Fruit fly (Drosophila melanogaster) whole organism, embryonic: ENCODE results near the gene Gpdh1.
A peak's percentile ranks its signal among the peaks of the same experiment; 100 is the strongest.

ENCODE experiments used
- Atf3 ChIP-seq: fragments of 200-800 bp; sonication (Bioruptor generic); optimal IDR thresholded peaks from 3 replicates; lab custom pipeline; 2016; ENCODE audit warnings: missing biosample characterization, missing genetic modification characterization
- CG10274 ChIP-seq: fragments of 200-800 bp; sonication (Bioruptor generic); optimal IDR thresholded peaks from 3 replicates; lab custom pipeline; 2017; ENCODE audit warnings: missing biosample characterization, mild to moderate bottlenecking, missing genetic modification characterization
- CG13123 ChIP-seq: fragments of 200-800 bp; sonication (Bioruptor generic); optimal IDR thresholded peaks from 2 replicates; lab custom pipeline; 2016; ENCODE audit warnings: missing biosample characterization, missing genetic modification characterization
- CG13894 ChIP-seq: fragments of 200-800 bp; sonication (Bioruptor generic); optimal IDR thresholded peaks from 3 replicates; lab custom pipeline; 2018; ENCODE audit warnings: missing biosample characterization, mild to moderate bottlenecking, missing genetic modification characterization, moderate library complexity
- CG14441 ChIP-seq: fragments of 200-800 bp; sonication (Bioruptor generic); IDR thresholded peaks from 2 replicates; pipeline ENCODE4 v1.3.6; 2022; ENCODE audit warnings: missing biosample characterization, missing genetic modification characterization
- CG1529 ChIP-seq: fragments of 200-800 bp; sonication (Bioruptor generic); optimal IDR thresholded peaks from 3 replicates; lab custom pipeline; 2018; ENCODE audit warnings: missing biosample characterization, missing genetic modification characterization
- CG15601 ChIP-seq: fragments of 200-800 bp; sonication (Bioruptor generic); optimal IDR thresholded peaks from 3 replicates; lab custom pipeline; 2019; ENCODE audit warnings: missing biosample characterization, mild to moderate bottlenecking, missing genetic modification characterization, moderate library complexity
- CG31224 ChIP-seq: fragments of 200-800 bp; sonication (Bioruptor generic); IDR thresholded peaks from 2 replicates; pipeline ENCODE4 v1.3.6; 2022; ENCODE audit warnings: missing biosample characterization, missing genetic modification characterization
- CG4282 ChIP-seq: fragments of 200-800 bp; sonication (Bioruptor generic); optimal IDR thresholded peaks from 2 replicates; lab custom pipeline; 2016; ENCODE audit warnings: missing biosample characterization, missing genetic modification characterization
- D19B ChIP-seq: fragments of 200-800 bp; sonication (Bioruptor generic); optimal IDR thresholded peaks from 2 replicates; lab custom pipeline; 2017; ENCODE audit warnings: missing biosample characterization, mild to moderate bottlenecking, missing genetic modification characterization
- Dp ChIP-seq: fragments of 200-800 bp; sonication (Bioruptor generic); optimal IDR thresholded peaks from 2 replicates; lab custom pipeline; 2018; ENCODE audit warnings: missing biosample characterization, mild to moderate bottlenecking, missing genetic modification characterization, moderate library complexity
- E2f2 ChIP-seq: fragments of 200-800 bp; sonication (Bioruptor generic); IDR thresholded peaks from 2 replicates; pipeline ENCODE4 v1.3.6; 2022; ENCODE audit warnings: missing biosample characterization, missing genetic modification characterization
- Eip74EF ChIP-seq, 2 experiments: fragments of 200-800 bp in 1 of 2; fragments of >200 bp in 1 of 2; sonication (Bioruptor generic) in 1 of 2; optimal IDR thresholded peaks; 2 replicates each; lab custom pipeline; 2017 to 2019; ENCODE audit warnings: missing biosample characterization in 2 of 2, missing genetic modification characterization in 2 of 2, mild to moderate bottlenecking in 1 of 2, moderate library complexity in 1 of 2
- Hr3 ChIP-seq: fragments of 200-800 bp; sonication (Bioruptor generic); optimal IDR thresholded peaks from 3 replicates; lab custom pipeline; 2016; ENCODE audit warnings: missing biosample characterization, missing genetic modification characterization
- MBD-R2 ChIP-seq: fragments of 200-800 bp; sonication (Bioruptor generic); IDR thresholded peaks from 2 replicates; pipeline ENCODE4 v1.3.6; 2022; ENCODE audit warnings: missing biosample characterization, missing genetic modification characterization
- Med ChIP-seq: fragments of 200-800 bp; sonication (Bioruptor generic); peaks from one replicate; lab custom pipeline; 2016; ENCODE audit warnings: missing biosample characterization, missing genetic modification characterization, mild to moderate bottlenecking, inconsistent platforms, moderate library complexity
- Mrtf ChIP-seq: fragments of 200-800 bp; sonication (Bioruptor generic); IDR thresholded peaks from 3 replicates; pipeline ENCODE4 v1.3.6; 2022; ENCODE audit warnings: missing biosample characterization, missing genetic modification characterization
- cg ChIP-seq: fragments of 200-800 bp; sonication (Bioruptor generic); optimal IDR thresholded peaks from 3 replicates; lab custom pipeline; 2019; ENCODE audit warnings: missing biosample characterization, mild to moderate bottlenecking, missing genetic modification characterization, moderate library complexity
- chn ChIP-seq: fragments of 200-800 bp; sonication (Bioruptor generic); optimal IDR thresholded peaks from 2 replicates; lab custom pipeline; 2016; ENCODE audit warnings: missing biosample characterization, missing genetic modification characterization
- dm ChIP-seq: fragments of 200-800 bp; sonication (Bioruptor generic); optimal IDR thresholded peaks from 3 replicates; lab custom pipeline; 2016; ENCODE audit warnings: missing biosample characterization, missing genetic modification characterization
- ewg ChIP-seq: fragments of 200-800 bp; sonication (Bioruptor generic); optimal IDR thresholded peaks from 3 replicates; lab custom pipeline; 2017; ENCODE audit warnings: mild to moderate bottlenecking, missing biosample characterization, missing genetic modification reagents, missing genetic modification characterization
- fd96Cb ChIP-seq: fragments of 200-800 bp; sonication (Bioruptor generic); optimal IDR thresholded peaks from 2 replicates; lab custom pipeline; 2018; ENCODE audit warnings: missing biosample characterization, mild to moderate bottlenecking, missing genetic modification characterization, moderate library complexity
- gro ChIP-seq: fragments of 200-800 bp; sonication (Bioruptor generic); optimal IDR thresholded peaks from 2 replicates; lab custom pipeline; 2016; ENCODE audit warnings: missing biosample characterization, missing genetic modification characterization
- her ChIP-seq: fragments of 200-800 bp; sonication (Bioruptor generic); optimal IDR thresholded peaks from 2 replicates; lab custom pipeline; 2016; ENCODE audit warnings: missing biosample characterization, missing genetic modification characterization
- klu ChIP-seq: fragments of 200-800 bp; sonication (Bioruptor generic); IDR thresholded peaks from 2 replicates; pipeline ENCODE4 v1.3.6; 2022; ENCODE audit warnings: missing biosample characterization, missing genetic modification characterization
- kni ChIP-seq: fragments of 200-800 bp; sonication (Bioruptor generic); optimal IDR thresholded peaks from 3 replicates; lab custom pipeline; 2017; ENCODE audit warnings: mild to moderate bottlenecking, missing biosample characterization, missing genetic modification reagents, missing genetic modification characterization
- nerfin-2 ChIP-seq: fragments of 200-800 bp; sonication (Bioruptor generic); IDR thresholded peaks from 2 replicates; pipeline ENCODE4 v1.3.6; 2022; ENCODE audit warnings: missing biosample characterization, missing genetic modification characterization; ENCODE audit not compliant: partially characterized antibody
- oc ChIP-seq: fragments of 200-800 bp; sonication (Bioruptor generic); optimal IDR thresholded peaks from 2 replicates; lab custom pipeline; 2018; ENCODE audit warnings: missing biosample characterization, mild to moderate bottlenecking, missing genetic modification characterization, moderate library complexity
- pzg ChIP-seq: fragments of 200-800 bp; sonication (Bioruptor generic); optimal IDR thresholded peaks from 3 replicates; lab custom pipeline; 2018; ENCODE audit warnings: missing biosample characterization, mild to moderate bottlenecking, missing genetic modification characterization, moderate library complexity
- ro ChIP-seq: fragments of 200-800 bp; sonication (Bioruptor generic); IDR thresholded peaks from 2 replicates; pipeline ENCODE4 v1.3.6; 2022; ENCODE audit warnings: missing biosample characterization, missing genetic modification characterization
- seq ChIP-seq: fragments of 200-800 bp; sonication (Bioruptor generic); IDR thresholded peaks from 2 replicates; pipeline ENCODE4 v1.3.6; 2022; ENCODE audit warnings: missing biosample characterization, missing genetic modification characterization
- sqz ChIP-seq: fragments of 200-800 bp; sonication (Bioruptor generic); optimal IDR thresholded peaks from 3 replicates; lab custom pipeline; 2018; ENCODE audit warnings: missing biosample characterization, mild to moderate bottlenecking, missing genetic modification characterization
- vfl ChIP-seq: fragments of 200-800 bp; sonication (Bioruptor generic); optimal IDR thresholded peaks from 2 replicates; lab custom pipeline; 2016; ENCODE audit warnings: missing biosample characterization, missing genetic modification characterization
- zf30C ChIP-seq: fragments of 200-800 bp; sonication (Bioruptor generic); optimal IDR thresholded peaks from 3 replicates; lab custom pipeline; 2018; ENCODE audit warnings: missing biosample characterization, mild to moderate bottlenecking, missing genetic modification characterization

Gene Gpdh1

dm6 chr2L:5948775-5949526 is 5.5 kb downstream of the Gpdh1 start, which contains the start of gene CG9044 (continued):
- no peak for TF ChIP-seq D19B (GFP tag; lab: Kevin White, UChicago)
- TF ChIP-seq klu: peak; percentile 42; the same call in 1 of the 2 replicates
- peak; percentile 13 for TF ChIP-seq dm (GFP tag; lab: Kevin White, UChicago)
- no peak for TF ChIP-seq CG4282 (GFP tag; lab: Kevin White, UChicago)
- TF ChIP-seq Dp (GFP tag; lab: Kevin White, UChicago): peak; percentile 75
- TF ChIP-seq CG13894 (tag; lab: Kevin White, UChicago): no peak
- TF ChIP-seq CG31224 (GFP tag; lab: Robert Waterston, UW): 0 out of 2 replicates have a peak, but pooled peaks have one; percentile 21
- TF ChIP-seq Hr3 (GFP tag; lab: Kevin White, UChicago): peak; percentile 68
- TF ChIP-seq sqz (GFP tag; lab: Kevin White, UChicago): no peak
- TF ChIP-seq cg (GFP tag; lab: Kevin White, UChicago): no peak
- TF ChIP-seq zf30C (GFP tag; lab: Kevin White, UChicago): no peak
- TF ChIP-seq CG15601 (tag; lab: Kevin White, UChicago): peak; percentile 37
- peak; percentile 75 for TF ChIP-seq MBD-R2
- peak; percentile 6 for TF ChIP-seq her (GFP tag; lab: Kevin White, UChicago)
- no peak for TF ChIP-seq CG10274 (GFP tag; lab: Kevin White, UChicago)
- TF ChIP-seq Eip74EF (GFP tag; optimal IDR thresholded peaks at IDR 0.05; lab: Kevin White, UChicago): no peak
- TF ChIP-seq gro (GFP tag; lab: Kevin White, UChicago): peak; percentile 34

- TF ChIP-seq CG1529 (GFP tag; lab: Kevin White, UChicago) (no peak), fd96Cb (tag; lab: Kevin White, UChicago) (no peak), pzg (GFP tag; lab: Kevin White, UChicago) (peak; percentile 2), CG14441 (GFP tag; lab: Robert Waterston, UW) (no peak), CG13123 (GFP tag; lab: Kevin White, UChicago) (no peak), kni (GFP tag; lab: Kevin White, UChicago) (no peak), Med (GFP tag; lab: Kevin White, UChicago) (peak; percentile 21), vfl (GFP tag; lab: Kevin White, UChicago) (no peak), ro (no peak), E2f2 (peak; percentile 44; the same call in 1 of the 2 replicates), Atf3 (GFP tag; lab: Kevin White, UChicago) (no peak), chn (GFP tag; lab: Kevin White, UChicago) (no peak), Dp (GFP tag; lab: Kevin White, UChicago) (peak; percentile 30), ewg (GFP tag; lab: Kevin White, UChicago) (peak; percentile 91)
These were observed 12.7 kb downstream of the Gpdh1 start, which contains the start of gene CG13999 for dm6 chr2L:5956153-5956552. TSS of gene CG13999 (minus strand) at chr2L:5956466.

dm6 chr2L:5956706-5957105 is 13.3 kb downstream of the Gpdh1 start, which contains the start of the genes CG13998 and Vm26Ab:
TSS of gene CG13998 (minus strand) at chr2L:5956819.
TSS of gene Vm26Ab (plus strand) at chr2L:5957004.
- TF ChIP-seq Mrtf (GFP tag; lab: Robert Waterston, UW): 0 out of 3 replicates have a peak, but pooled peaks have one; percentile 9
- TF ChIP-seq seq (GFP tag; lab: Robert Waterston, UW): no peak
- peak; percentile 26 for TF ChIP-seq Med (GFP tag; lab: Kevin White, UChicago)

DNA sequence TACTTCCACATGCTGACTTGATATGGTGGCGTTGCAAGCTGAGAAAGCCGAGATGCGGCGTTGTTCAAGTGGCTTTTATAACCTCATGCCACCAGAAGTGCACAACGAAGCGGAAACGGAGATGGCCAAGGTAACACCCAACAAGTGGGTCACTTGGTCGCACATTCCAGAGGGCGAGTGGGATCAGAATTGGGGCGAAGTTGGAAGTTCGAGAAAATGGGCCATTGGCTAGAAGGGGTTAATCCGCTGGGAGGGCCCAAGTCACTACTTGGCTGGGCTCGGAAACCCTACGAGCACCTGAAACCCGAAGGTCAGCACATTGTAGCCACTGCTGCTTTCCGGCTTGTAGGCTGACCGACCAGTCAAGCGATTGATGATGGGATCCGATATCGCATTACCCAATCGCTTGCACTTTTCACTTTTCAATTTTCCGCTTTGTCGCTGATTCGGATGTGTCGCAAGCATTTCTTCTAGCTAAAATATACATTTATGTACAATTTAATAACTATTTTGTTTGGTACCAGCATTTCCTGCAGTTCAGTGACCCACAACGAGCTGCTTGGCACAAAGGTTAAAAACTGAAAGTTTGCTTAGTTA is 15.2 kb downstream of the Gpdh1 start, which contains the start of gene Vm26Ac:
Vm26Ac (minus strand) TSS at position 51 of the 597 bp plus-strand sequence.
- 0 out of 2 replicates have a peak, but pooled peaks have one; percentile 30 for TF ChIP-seq nerfin-2
- TF ChIP-seq oc (tag; lab: Kevin White, UChicago): no peak
